Worm (Caenorhabditis elegans): ENCODE measurements around the gene C15H9.3.

DNA sequence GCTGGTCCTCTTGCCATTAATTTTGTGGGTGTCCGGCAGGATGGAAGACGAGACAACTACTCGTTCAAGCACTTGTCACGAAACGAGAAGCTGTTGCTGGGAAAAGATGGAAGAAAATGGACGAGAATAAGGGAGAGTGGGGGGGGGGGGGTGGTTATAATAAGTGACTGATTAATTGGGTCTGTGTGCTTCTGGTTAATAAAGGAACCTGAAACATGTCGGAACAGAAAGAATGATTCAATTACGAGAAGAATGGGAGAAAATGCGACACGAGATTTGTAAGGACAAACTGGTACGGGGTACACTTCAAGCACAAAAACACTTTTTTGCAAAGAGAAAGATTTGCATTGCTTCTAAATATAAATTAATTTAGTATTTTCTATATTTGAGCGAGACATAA lies 39.8 kb downstream of the C15H9.3 start:
- TF ChIP-seq unc-39 (tag; optimal IDR thresholded peaks at IDR 0.05): no peak
- TF ChIP-seq ztf-11 (tag; optimal IDR thresholded peaks at IDR 0.05): no peak
- TF ChIP-seq ama-1 (optimal IDR thresholded peaks at IDR 0.05): no peak

Data from whole organism, L2 larva.